Worm (Caenorhabditis elegans): ENCODE results near the gene F32D8.2.

F32D8.2 gene

DNA sequence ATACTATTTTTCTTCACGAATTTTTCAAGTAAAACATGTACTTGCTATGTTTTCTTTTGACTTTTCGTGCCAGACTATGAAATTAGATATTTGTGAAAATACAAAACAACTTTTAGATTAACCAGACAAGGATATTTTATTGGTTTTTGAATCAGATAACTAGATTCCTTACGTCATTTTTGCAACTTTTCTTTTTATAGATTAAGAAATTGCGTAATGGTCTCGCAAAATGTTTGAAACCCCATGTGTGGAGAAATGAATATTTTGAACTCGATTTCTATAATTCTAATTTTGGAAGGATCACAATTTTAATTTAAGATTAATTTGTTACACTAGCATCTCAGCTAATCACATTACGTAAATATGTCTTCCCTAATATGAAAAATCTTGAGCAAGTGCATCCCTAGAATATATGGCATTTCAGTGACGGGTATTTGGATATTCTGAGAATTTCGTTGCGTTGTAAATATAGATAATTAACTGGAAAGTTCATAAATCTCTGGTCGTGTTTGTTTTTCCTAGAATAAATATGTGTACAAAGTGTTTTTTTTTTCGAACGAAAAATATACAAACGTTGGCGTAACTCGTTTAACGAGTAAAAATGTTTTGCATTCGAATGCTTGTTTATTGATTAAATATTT is 21.0 kb upstream of the F32D8.2 start:
- TF ChIP-seq ceh-63 (GFP tag; optimal IDR thresholded peaks at IDR 0.05): no peak
- TF ChIP-seq dsc-1 (tag; optimal IDR thresholded peaks at IDR 0.05): peak; percentile 99
- TF ChIP-seq ces-1 (GFP tag; optimal IDR thresholded peaks at IDR 0.05): no peak
- no peak for TF ChIP-seq aly-2 (tag; optimal IDR thresholded peaks at IDR 0.05)
- no peak for TF ChIP-seq nhr-76 (tag; optimal IDR thresholded peaks at IDR 0.05)
- TF ChIP-seq lin-14 (GFP tag; optimal IDR thresholded peaks at IDR 0.05): peak; percentile 40
- TF ChIP-seq xbp-1 (tag; optimal IDR thresholded peaks at IDR 0.05): no peak
- TF ChIP-seq nhr-85 (tag): no peak
- peak; percentile 75 for TF ChIP-seq pax-3 (tag; optimal IDR thresholded peaks at IDR 0.05)
- no peak for TF ChIP-seq egl-27 (tag; optimal IDR thresholded peaks at IDR 0.05)
- TF ChIP-seq sptf-1 (tag; optimal IDR thresholded peaks at IDR 0.05): no peak
- peak; percentile 81 for TF ChIP-seq fkh-8 (tag; optimal IDR thresholded peaks at IDR 0.05)
- no peak for TF ChIP-seq fkh-10 (GFP tag; optimal IDR thresholded peaks at IDR 0.05)
- TF ChIP-seq nhr-47 (tag; optimal IDR thresholded peaks at IDR 0.05): peak; percentile 76
- TF ChIP-seq nhr-71 (tag; optimal IDR thresholded peaks at IDR 0.05): peak; percentile 71
- TF ChIP-seq ceh-90 (tag; optimal IDR thresholded peaks at IDR 0.05): no peak
- peak; percentile 70 for TF ChIP-seq egl-13 (tag; optimal IDR thresholded peaks at IDR 0.05)
- TF ChIP-seq nhr-11 (tag; optimal IDR thresholded peaks at IDR 0.05): peak; percentile 9
- TF ChIP-seq unc-86 (tag; optimal IDR thresholded peaks at IDR 0.05): no peak
- TF ChIP-seq sox-4 (tag; optimal IDR thresholded peaks at IDR 0.05): peak; percentile 27
- TF ChIP-seq efl-1 (optimal IDR thresholded peaks at IDR 0.05): no peak
- TF ChIP-seq efl-1 (GFP tag; optimal IDR thresholded peaks at IDR 0.05 in 1 of 2): no peak
- no peak for TF ChIP-seq lsy-2 (tag; optimal IDR thresholded peaks at IDR 0.05)
- peak; percentile 1 for TF ChIP-seq nhr-20 (tag; optimal IDR thresholded peaks at IDR 0.05)
- TF ChIP-seq unc-62 (GFP tag; optimal IDR thresholded peaks at IDR 0.05): no peak
- no peak for TF ChIP-seq lin-35 (GFP tag; optimal IDR thresholded peaks at IDR 0.05)
- TF ChIP-seq fos-1 (tag; optimal IDR thresholded peaks at IDR 0.05): no peak
- no peak for TF ChIP-seq alr-1 (tag; optimal IDR thresholded peaks at IDR 0.05; ENCODE audit: borderline replicate concordance)

DNA sequence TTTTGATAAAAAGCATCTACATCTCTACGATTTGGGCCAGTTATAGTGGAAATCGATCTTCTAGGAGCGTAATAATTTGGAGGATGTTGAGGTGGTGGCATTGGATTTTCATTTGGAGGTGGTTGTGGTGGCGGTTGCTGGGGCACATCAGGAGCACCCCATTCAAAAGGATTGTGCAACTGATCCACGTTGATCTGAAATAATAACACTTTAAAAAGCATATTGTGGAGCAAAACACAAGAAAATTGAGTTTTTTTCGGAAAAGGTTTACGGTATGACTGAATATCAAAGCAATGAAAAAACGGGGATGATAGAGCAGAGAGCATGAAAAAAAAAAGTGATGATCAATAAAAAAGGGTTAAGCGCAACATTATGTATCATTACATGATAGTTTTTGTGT is 18.0 kb upstream of the F32D8.2 start, which contains the start of gene saeg-1:
Gene saeg-1 (minus strand): TSS at position 101 of the 400 bp plus-strand sequence.
- TF ChIP-seq sox-4 (tag; optimal IDR thresholded peaks at IDR 0.05) (no peak), ztf-11 (tag; optimal IDR thresholded peaks at IDR 0.05) (no peak), fkh-10 (GFP tag; optimal IDR thresholded peaks at IDR 0.05) (no peak), unc-30 (tag; optimal IDR thresholded peaks at IDR 0.05) (no peak), ceh-90 (tag; optimal IDR thresholded peaks at IDR 0.05) (no peak), vab-15 (tag; optimal IDR thresholded peaks at IDR 0.05) (no peak), ets-5 (GFP tag; IDR thresholded peaks at IDR 0.05) (no peak)

ce11 chrV:10866340-10866739 is 17.2 kb upstream of the F32D8.2 start:
- peak; percentile 94; the same call in 1 of the 2 replicates for TF ChIP-seq ets-5 (GFP tag; IDR thresholded peaks at IDR 0.05)
- 0 out of 2 replicates have a peak, but pooled peaks have one; percentile 11 for TF ChIP-seq ceh-88 (GFP tag; IDR thresholded peaks at IDR 0.05)

ce11 chrV:10867586-10867985 is 16.0 kb upstream of the F32D8.2 start:
- TF ChIP-seq nhr-84 (tag; optimal IDR thresholded peaks at IDR 0.05) (no peak), fkh-4 (tag; optimal IDR thresholded peaks at IDR 0.05; ENCODE audit: borderline replicate concordance) (no peak), tbx-2 (tag; optimal IDR thresholded peaks at IDR 0.05) (peak; percentile 64), C34B4.2 (tag; optimal IDR thresholded peaks at IDR 0.05) (no peak), jun-1 (tag; optimal IDR thresholded peaks at IDR 0.05) (no peak), tlp-1 (tag; optimal IDR thresholded peaks at IDR 0.05) (no peak), hlh-17 (GFP tag; optimal IDR thresholded peaks at IDR 0.05; ENCODE audit: borderline replicate concordance) (no peak), pax-3 (tag; optimal IDR thresholded peaks at IDR 0.05) (no peak), fos-1 (tag; optimal IDR thresholded peaks at IDR 0.05) (no peak), lir-3 (tag; optimal IDR thresholded peaks at IDR 0.05; ENCODE audit: poor library complexity) (no peak), egl-13 (tag; optimal IDR thresholded peaks at IDR 0.05) (peak; percentile 77), mef-2 (tag; optimal IDR thresholded peaks at IDR 0.05) (peak; percentile 27), nhr-76 (tag; optimal IDR thresholded peaks at IDR 0.05) (no peak), unc-30 (tag; optimal IDR thresholded peaks at IDR 0.05) (no peak), skn-1 (tag; optimal IDR thresholded peaks at IDR 0.05) (no peak), sox-4 (tag; optimal IDR thresholded peaks at IDR 0.05) (peak; percentile 27), elt-2 (tag; optimal IDR thresholded peaks at IDR 0.05) (no peak), Y116A8C.19 (tag; optimal IDR thresholded peaks at IDR 0.05; ENCODE audit: borderline replicate concordance) (no peak), nhr-47 (tag; optimal IDR thresholded peaks at IDR 0.05) (peak; percentile 77), ceh-90 (tag; optimal IDR thresholded peaks at IDR 0.05) (no peak), sup-37 (GFP tag; optimal IDR thresholded peaks at IDR 0.05) (no peak), ets-5 (GFP tag; IDR thresholded peaks at IDR 0.05) (no peak), unc-62 (GFP tag; optimal IDR thresholded peaks at IDR 0.05) (no peak)
